Fruit fly (Drosophila melanogaster): ENCODE results near the gene CG33965.
"Not testable (repeated sequence)": the region's sequence is repeated elsewhere in the genome, so short reads cannot be mapped to it uniquely, and the experiment has no call there.

Gene CG33965

DNA sequence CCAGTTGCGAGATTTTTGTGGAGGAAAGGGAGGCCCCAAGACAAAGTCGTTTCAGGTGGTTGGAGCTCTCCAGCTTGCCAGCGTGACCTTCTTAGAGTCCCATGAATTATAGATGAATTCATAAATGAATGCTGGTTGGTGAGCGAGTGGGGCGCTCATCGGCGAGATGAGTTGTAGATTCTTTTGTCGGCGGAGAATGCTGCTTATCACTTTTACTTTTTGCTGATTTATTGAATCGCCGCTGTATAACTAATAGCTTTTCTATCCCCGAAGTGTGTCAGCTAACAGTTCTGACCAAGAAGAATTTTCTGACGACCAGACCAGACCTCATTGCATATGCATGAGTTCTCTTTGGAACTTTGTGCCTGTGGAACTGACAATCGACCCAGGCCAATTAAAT lies 20.6 kb upstream of the CG33965 start:
- no peak for TF ChIP-seq noc (tag; optimal IDR thresholded peaks at IDR 0.05)

DNA sequence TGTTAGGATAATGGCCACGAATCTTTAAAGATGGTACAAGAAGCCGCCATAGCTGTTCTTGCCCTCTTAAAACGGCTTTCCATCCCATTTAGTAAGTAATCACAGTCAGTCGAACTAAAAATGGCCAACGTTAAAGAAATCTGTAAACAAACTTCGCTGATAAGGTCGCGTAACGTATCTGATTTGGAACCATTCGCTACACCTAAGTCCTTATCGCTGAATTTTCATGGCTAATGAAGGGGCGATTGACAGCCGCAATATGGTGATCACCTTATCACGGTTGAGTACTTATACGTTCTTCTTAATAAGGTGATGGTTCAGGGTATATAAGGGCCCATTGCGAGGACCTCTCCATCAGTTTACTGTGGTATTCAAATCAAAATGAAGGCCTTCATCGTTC lies 20.1 kb upstream of the CG33965 start, which contains the start of gene LysE:
Gene LysE (plus strand): TSS at position 257 of the 400 bp plus-strand sequence.
- TF ChIP-seq noc (tag; optimal IDR thresholded peaks at IDR 0.05), result no peak

DNA sequence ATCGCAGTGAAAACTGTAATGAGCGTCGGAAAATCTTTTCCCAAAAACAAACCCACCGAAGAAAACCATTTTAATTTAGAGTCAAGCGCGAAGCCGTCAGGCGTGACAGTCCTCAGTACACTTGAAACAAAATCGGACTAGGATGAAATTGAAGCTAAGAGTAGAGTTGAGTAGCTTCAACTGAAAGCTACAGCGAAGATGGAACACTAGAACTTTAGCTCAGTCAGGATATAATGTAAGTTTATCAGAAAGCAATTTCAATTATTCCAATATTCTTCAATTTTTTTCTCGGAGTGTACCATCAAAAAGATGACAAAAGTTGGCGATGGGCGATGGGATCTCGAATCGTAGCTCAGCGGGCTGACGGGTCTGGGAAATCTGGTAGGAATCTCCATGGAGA lies 16.2 kb upstream of the CG33965 start:
- TF ChIP-seq noc (tag; optimal IDR thresholded peaks at IDR 0.05), result no peak

DNA sequence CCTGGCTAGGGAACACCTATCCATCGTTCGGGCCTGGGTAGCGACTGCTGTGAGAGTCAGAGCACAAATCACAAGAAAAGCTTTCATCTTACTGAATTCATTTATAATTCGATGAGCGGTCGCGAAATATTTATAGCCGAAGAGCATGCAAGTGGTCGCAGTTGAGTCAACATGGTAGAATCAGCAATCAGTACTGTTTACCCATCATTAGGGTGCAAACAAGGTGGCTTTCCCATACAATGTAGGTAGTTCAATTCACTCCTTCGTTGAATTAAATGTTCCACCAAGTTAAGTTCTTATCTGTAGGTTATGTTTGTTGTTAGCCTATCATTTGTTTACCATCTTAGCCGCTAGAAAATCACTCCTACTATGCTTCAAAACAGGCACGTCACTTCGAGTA lies 14.1 kb upstream of the CG33965 start, which contains the start of gene LysP:
Gene LysP (minus strand): TSS at position 101 of the 400 bp plus-strand sequence.
- no peak for TF ChIP-seq noc (tag; optimal IDR thresholded peaks at IDR 0.05)

DNA sequence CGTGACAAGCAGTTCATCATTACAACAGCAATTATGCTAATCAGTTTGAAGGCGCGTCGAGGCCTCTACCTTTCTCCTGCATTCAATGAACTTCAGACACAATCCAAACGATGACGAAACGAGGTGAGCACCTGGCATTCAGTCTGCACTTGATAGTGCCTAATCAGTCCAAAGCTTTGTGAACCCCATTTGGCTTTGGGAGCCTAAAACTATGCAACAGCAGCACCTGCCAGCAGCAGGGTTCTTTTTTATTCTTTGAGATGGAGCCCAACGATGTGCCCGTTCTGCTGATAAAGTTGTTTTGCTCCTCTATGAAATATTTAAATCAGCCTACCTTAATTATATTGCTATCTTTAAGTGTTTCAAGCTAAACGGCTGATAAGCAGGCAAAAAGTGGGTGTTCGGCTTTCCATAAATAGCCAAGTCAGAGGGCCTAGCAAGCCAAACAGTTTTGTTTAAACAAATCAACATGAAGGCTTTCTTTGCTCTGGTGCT lies 5.3 kb upstream of the CG33965 start, which contains the start of gene LysS:
Gene LysS (plus strand): TSS at position 445 of the 495 bp plus-strand sequence.
- no peak for TF ChIP-seq noc (tag; optimal IDR thresholded peaks at IDR 0.05)

DNA sequence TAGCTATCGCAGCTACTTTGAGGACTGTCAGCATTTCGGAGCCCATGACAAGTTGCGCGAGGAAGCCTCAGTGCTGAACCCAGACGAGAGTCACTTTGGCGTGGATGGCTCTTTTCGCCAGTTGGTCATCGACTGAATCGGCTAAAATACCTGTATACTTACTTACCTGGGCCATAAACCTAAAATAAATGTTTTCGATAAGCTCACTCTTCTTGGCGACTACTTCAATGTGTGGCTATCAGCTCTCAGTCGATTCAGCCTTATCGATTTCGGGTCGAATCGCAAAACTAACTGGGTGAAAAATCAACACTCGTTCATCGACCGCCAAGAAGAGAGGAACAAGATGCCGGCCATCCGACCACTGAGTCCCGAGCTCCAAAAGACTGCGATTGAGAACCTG lies 1.1 kb downstream of the CG33965 start, which contains the start of gene CG33966:
Gene CG33966 (plus strand): TSS at position 301 of the 400 bp plus-strand sequence.
- no peak for TF ChIP-seq noc (tag; optimal IDR thresholded peaks at IDR 0.05)

DNA sequence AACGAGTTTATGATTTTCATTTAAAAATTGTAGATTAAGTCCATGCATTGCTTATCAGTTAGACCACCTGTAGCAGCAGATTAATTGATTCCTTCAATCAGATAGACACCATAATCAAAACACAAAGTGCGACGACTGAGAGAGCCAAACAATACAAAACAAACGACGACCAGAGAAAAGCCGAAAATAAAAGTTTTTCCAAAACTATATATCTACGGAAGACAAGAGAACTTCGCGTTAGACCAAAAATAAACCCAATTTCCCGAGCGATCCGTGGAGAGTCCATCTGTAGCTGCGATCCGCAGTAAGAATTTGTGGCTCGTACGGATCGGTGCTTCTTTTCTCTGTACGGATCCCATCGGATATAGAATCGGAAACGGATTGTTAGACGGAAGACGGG lies 2.7 kb downstream of the CG33965 start, which contains the start of gene galene:
Gene galene (plus strand): TSS at position 301 of the 400 bp plus-strand sequence.
- TF ChIP-seq noc (tag; optimal IDR thresholded peaks at IDR 0.05), result no peak

DNA sequence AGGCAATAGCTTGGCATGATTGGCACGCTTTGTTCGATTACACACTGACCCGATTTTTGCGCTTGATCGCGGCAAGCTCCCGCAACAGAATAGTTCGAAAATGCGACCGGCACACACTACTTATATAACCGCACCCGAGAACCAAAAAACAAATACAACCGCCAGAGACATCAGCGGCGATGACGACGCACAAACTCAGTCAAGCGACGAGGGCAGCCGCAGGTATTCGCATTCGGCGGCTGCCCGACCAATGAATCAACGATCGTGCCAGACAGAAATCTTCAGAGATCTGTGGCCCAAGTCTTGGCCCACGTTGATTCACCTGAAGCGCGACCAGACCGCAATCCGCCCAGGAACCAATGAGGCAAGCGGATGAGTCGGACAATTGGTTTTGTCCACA lies 5.5 kb downstream of the CG33965 start, which contains the start of gene CG9192:
Gene CG9192 (minus strand): TSS at position 101 of the 400 bp plus-strand sequence.
- TF ChIP-seq noc (tag; optimal IDR thresholded peaks at IDR 0.05), result no peak

DNA sequence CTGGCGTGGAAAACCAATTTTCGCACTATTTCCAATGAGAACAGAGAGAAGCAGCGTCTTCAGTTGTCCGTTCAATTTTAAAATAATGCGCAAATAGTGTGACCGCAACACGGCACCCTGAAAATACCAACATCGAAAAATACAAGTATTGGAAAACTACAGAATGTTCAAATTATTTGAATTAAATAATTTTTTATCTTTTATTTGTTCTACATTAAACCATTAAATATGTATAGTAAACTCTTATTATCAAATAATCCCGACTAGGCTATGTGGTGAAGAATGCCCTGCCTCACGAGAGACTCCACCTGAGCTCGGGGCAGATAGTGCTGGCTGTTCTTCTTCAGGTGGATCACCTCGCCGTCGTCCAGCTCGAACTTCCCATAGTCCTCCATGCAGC lies 13.1 kb downstream of the CG33965 start, which contains the start of gene Klp61F:
Gene Klp61F (minus strand): TSS at position 101 of the 400 bp plus-strand sequence.
- TF ChIP-seq noc (tag; optimal IDR thresholded peaks at IDR 0.05), result not testable (repeated sequence)

DNA sequence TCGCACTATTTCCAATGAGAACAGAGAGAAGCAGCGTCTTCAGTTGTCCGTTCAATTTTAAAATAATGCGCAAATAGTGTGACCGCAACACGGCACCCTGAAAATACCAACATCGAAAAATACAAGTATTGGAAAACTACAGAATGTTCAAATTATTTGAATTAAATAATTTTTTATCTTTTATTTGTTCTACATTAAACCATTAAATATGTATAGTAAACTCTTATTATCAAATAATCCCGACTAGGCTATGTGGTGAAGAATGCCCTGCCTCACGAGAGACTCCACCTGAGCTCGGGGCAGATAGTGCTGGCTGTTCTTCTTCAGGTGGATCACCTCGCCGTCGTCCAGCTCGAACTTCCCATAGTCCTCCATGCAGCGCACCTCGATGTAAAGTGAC lies 14.1 kb downstream of the CG33965 start, which contains the start of gene CG32318:
Gene CG32318 (minus strand): TSS at position 101 of the 400 bp plus-strand sequence.
- not testable (repeated sequence) for TF ChIP-seq noc (tag; optimal IDR thresholded peaks at IDR 0.05)

DNA sequence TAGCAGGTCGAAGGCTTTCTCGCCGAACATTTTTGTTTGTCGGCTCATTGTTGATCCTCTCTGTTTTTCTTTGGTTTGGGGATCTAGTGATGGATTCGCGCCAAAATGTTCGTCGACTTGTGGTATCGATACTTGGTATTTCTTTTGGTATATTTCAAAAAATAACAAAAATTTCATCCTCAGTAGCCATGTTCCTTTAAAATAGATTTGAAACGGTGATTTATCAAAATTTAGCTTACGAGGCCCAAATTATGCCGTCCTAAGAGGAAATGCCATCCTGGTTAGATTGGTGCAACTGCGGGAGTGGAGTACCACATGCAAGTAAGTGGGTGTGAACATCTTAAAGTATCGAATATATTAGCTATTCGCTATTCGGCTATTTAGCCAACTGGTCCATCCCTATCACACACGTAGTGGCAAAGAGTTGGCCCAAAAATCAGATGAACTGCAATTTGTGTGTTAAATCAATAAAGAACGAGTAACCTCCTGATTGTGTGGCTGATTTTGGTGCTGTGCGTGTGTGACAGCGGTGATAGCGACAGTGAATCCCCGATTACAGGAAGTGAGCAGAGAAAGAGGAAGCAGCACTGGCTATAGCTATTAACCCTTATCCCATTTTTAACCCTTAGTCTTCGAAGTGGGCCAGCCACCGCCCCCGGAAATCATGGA lies 15.1 kb downstream of the CG33965 start, which contains the start of the genes Psf1 and Sac1:
Gene Psf1 (minus strand): TSS at position 51 of the 669 bp plus-strand sequence.
Gene Sac1 (plus strand): TSS at position 191 of the 669 bp plus-strand sequence.
- no peak for TF ChIP-seq noc (tag; optimal IDR thresholded peaks at IDR 0.05)

DNA sequence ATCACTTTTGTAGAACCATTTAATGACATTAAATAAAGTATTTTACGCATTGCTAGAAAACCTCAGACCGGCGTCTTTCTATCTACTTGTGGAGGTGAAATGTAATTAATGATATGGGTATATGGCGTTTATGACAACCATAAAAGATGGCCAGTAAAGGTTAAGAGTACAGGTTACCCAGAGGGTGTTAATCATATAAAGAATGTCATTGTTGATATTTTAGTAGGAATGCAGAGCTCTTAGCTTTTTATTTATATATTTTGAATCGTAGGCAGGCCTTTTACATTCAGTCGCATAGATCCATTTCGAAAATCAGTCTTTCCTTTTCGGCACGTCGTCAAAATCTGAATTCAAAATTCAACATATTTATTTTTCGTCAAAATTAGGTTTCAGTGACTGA lies 17.7 kb downstream of the CG33965 start, which contains the start of gene Bfc:
Gene Bfc (plus strand): TSS at position 301 of the 400 bp plus-strand sequence.
- no peak for TF ChIP-seq noc (tag; optimal IDR thresholded peaks at IDR 0.05)

DNA sequence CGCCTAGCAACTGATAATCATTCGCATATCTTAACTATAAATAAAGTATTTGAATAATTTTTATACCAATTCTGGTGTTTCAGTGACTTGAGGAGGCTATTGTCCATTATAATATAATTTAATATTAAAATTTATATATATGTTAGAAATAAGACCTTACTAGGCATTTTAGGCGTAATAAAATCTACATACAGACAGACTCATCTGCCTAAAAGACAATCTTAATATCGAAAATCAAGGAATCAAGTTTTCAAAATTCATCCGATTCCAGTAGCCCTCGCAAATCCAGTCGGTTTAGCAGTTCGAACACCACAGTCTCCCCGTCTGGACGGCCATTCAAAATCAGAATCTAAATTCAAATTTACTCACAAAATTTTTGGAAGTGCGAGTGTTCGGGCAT lies 19.0 kb downstream of the CG33965 start, which contains the start of the genes CG9130 and CG9133:
Gene CG9130 (plus strand): TSS at position 301 of the 400 bp plus-strand sequence.
Gene CG9133 (plus strand): TSS at position 301 of the 400 bp plus-strand sequence.
- TF ChIP-seq noc (tag; optimal IDR thresholded peaks at IDR 0.05), result no peak

DNA sequence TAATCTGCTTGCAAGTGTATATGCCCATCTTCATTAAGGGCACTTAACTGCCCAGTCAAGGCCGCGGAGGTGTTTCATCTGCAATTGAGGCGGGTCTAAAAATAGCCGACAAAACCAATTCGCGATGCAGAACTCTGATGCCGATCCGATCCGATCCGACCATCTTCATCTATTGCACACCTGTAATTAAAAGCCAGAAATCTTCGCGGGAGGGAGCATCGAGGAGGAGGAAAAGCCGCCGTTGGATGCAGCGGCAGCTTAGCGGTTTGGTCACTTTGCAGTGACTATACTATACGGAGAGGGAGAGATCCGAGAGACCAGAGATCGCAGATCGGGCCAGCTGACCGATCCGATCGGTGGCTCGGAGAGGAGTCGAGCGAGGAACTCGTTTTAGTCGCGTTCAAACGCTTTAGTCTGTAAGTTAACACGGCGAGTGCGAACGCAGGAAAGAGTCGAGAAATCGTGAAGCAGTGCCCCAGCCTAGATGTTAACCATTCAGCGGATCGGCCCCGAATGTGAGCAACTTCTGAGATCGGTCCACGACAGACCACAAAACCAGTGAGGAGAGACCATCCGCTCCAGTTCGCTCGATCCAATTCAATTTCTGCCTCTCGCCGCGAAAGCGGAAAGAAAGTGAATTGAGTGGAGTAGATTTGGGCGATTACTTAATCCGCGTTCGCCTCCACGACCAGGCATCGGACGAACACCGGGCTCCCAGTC lies 23.5 kb downstream of the CG33965 start, which contains the start of gene tfc:
Gene tfc (plus strand): TSS at position 389 of the 720 bp plus-strand sequence.
- TF ChIP-seq noc (tag; optimal IDR thresholded peaks at IDR 0.05), result no peak

DNA sequence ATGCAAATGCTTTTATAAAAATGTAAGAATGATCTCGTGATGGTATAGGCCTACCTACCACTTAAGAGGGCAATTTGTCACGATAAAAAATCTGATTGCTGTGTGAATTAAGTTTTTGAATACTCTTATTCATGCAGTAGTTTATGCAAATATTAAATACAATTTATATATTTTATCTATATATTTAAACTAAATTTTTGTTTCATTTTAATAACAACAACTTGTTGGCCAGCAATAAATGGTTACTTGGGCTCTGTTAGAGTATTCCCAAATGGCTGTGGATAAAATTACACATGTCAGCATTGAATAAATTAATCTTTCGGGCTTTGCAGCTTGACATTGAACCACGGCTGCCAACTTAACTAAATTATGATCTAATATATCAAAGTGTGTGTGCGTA lies 25.9 kb downstream of the CG33965 start:
- no peak for TF ChIP-seq noc (tag; optimal IDR thresholded peaks at IDR 0.05)

DNA sequence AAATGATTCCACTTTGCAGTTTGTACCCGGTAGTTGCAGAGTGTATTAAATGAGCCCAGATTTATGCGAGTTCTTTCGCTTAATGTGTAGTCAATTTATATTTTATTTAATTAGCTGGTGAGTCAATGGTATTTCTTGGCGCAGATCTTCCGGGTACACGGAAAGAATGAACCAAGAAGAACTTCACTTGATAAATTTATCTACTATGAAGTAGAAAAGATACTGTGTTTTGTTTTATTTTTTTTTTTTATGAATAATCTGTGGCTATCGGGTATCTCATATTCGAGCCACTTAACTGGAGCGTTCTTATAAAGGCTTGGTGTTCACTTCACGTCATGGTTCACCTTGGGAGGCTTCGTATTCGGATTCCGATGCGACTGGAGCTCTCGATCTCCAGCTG lies 32.3 kb downstream of the CG33965 start:
- TF ChIP-seq noc (tag; optimal IDR thresholded peaks at IDR 0.05), result no peak
